Fruit fly (Drosophila melanogaster): ENCODE results near the gene CG16852.

DNA sequence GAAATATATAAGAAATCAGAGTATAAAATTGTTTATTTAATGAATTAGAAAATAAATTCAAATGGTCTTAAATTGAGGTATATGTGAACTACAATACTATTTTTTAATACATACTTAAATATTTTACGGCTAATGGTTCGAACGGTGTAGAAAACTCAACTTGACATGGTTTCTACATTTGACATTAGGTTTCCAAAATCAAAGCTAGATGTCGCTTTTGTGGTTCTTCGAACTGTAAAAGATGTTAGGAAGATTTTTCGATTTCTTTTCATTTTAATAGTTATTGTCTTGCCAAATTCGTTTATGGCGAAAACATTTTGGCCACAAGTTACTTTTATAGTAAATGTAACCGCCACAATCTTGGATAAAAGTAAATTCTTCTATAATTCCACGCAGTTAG is 40.1 kb upstream of the CG16852 start:
- TF ChIP-seq EcR (GFP tag; optimal IDR thresholded peaks at IDR 0.05) (no peak), pan (optimal IDR thresholded peaks at IDR 0.05) (no peak), Dll (optimal IDR thresholded peaks at IDR 0.05) (no peak), psq (optimal IDR thresholded peaks at IDR 0.05) (no peak), CG8478 (optimal IDR thresholded peaks at IDR 0.05) (no peak), usp (GFP tag; optimal IDR thresholded peaks at IDR 0.05) (no peak)
